Fruit fly (Drosophila melanogaster) whole organism, embryonic: ENCODE data around the gene HDAC1.

Experiments
- Aef1 ChIP-seq: fragments of 200-800 bp; sonication (Bioruptor generic); IDR thresholded peaks from 3 replicates; pipeline ENCODE4 v1.3.6; 2022; ENCODE audit warnings: missing biosample characterization, missing genetic modification characterization
- CG10959 ChIP-seq: fragments of 200-800 bp; sonication (Bioruptor generic); IDR thresholded peaks from 2 replicates; pipeline ENCODE4 v1.3.6; 2022; ENCODE audit warnings: missing biosample characterization, missing genetic modification characterization
- CG10979 ChIP-seq: fragments of 200-800 bp; sonication (Bioruptor generic); optimal IDR thresholded peaks from 2 replicates; lab custom pipeline; 2018; ENCODE audit warnings: missing biosample characterization, mild to moderate bottlenecking, missing genetic modification characterization, moderate library complexity
- CG11560 ChIP-seq: fragments of 200-800 bp; sonication (Bioruptor generic); IDR thresholded peaks from 3 replicates; pipeline ENCODE4 v1.3.6; 2022; ENCODE audit warnings: missing biosample characterization, missing genetic modification characterization
- CG12236 ChIP-seq: fragments of 200-800 bp; sonication (Bioruptor generic); optimal IDR thresholded peaks from 2 replicates; lab custom pipeline; 2016; ENCODE audit warnings: missing biosample characterization, missing genetic modification characterization
- CG13123 ChIP-seq: fragments of 200-800 bp; sonication (Bioruptor generic); optimal IDR thresholded peaks from 2 replicates; lab custom pipeline; 2016; ENCODE audit warnings: missing biosample characterization, missing genetic modification characterization
- CG14667 ChIP-seq: fragments of 200-800 bp; sonication (Bioruptor generic); IDR thresholded peaks from 2 replicates; pipeline ENCODE4 v1.3.6; 2022; ENCODE audit warnings: missing biosample characterization, missing genetic modification characterization
- CG1603 ChIP-seq: fragments of 200-800 bp; sonication (Bioruptor generic); optimal IDR thresholded peaks from 2 replicates; lab custom pipeline; 2019; ENCODE audit warnings: missing biosample characterization, mild to moderate bottlenecking, missing genetic modification characterization, moderate library complexity
- CG17361 ChIP-seq: fragments of 200-800 bp; sonication (Bioruptor generic); IDR thresholded peaks from 3 replicates; pipeline ENCODE4 v1.3.6; 2022; ENCODE audit warnings: missing biosample characterization, missing genetic modification characterization
- CG17385 ChIP-seq: fragments of 200-800 bp; sonication (Bioruptor generic); optimal IDR thresholded peaks from 3 replicates; lab custom pipeline; 2018; ENCODE audit warnings: missing biosample characterization, mild to moderate bottlenecking, missing genetic modification characterization
- CG17912 ChIP-seq: fragments of 200-800 bp; sonication (Bioruptor generic); optimal IDR thresholded peaks from 2 replicates; lab custom pipeline; 2018; ENCODE audit warnings: missing biosample characterization, mild to moderate bottlenecking, missing genetic modification characterization
- CG2129 ChIP-seq: fragments of 200-800 bp; sonication (Bioruptor generic); IDR thresholded peaks from 2 replicates; pipeline ENCODE4 v1.3.6; 2022; ENCODE audit warnings: missing biosample characterization, missing genetic modification characterization; ENCODE audit not compliant: partially characterized antibody
- CG33213 ChIP-seq: fragments of 200-800 bp; sonication (Bioruptor generic); optimal IDR thresholded peaks from 3 replicates; lab custom pipeline; 2016; ENCODE audit warnings: missing biosample characterization, missing genetic modification characterization
- CG3847 ChIP-seq: fragments of 200-800 bp; sonication (Bioruptor generic); IDR thresholded peaks from 2 replicates; pipeline ENCODE4 v1.3.6; 2022; ENCODE audit warnings: missing biosample characterization, missing genetic modification characterization
- CG3995 ChIP-seq: fragments of 200-800 bp; sonication (Bioruptor generic); optimal IDR thresholded peaks from 3 replicates; lab custom pipeline; 2016; ENCODE audit warnings: missing biosample characterization, missing genetic modification characterization
- CG4404 ChIP-seq: fragments of 200-800 bp; sonication (Bioruptor generic); IDR thresholded peaks from 2 replicates; pipeline ENCODE4 v1.3.6; 2022; ENCODE audit warnings: missing biosample characterization, missing genetic modification characterization
- CG4424 ChIP-seq: fragments of 200-800 bp; sonication (Bioruptor generic); optimal IDR thresholded peaks from 3 replicates; lab custom pipeline; 2016; ENCODE audit warnings: missing biosample characterization, missing genetic modification characterization
- CG4820 ChIP-seq: fragments of 200-800 bp; sonication (Bioruptor generic); optimal IDR thresholded peaks from 3 replicates; lab custom pipeline; 2016; ENCODE audit warnings: missing biosample characterization, missing genetic modification characterization
- CG5245 ChIP-seq: fragments of 200-800 bp; sonication (Bioruptor generic); optimal IDR thresholded peaks from 3 replicates; lab custom pipeline; 2016; ENCODE audit warnings: missing biosample characterization, missing genetic modification characterization
- CG5953 ChIP-seq: fragments of 200-800 bp; sonication (Bioruptor generic); IDR thresholded peaks from 2 replicates; pipeline ENCODE4 v1.3.6; 2022; ENCODE audit warnings: missing biosample characterization, missing genetic modification characterization
- CG6272 ChIP-seq: fragments of 200-800 bp; sonication (Bioruptor generic); IDR thresholded peaks from 2 replicates; pipeline ENCODE4 v1.3.6; 2022; ENCODE audit warnings: missing biosample characterization, missing genetic modification characterization
- CG6765 ChIP-seq: fragments of 200-800 bp; sonication (Bioruptor generic); optimal IDR thresholded peaks from 3 replicates; lab custom pipeline; 2017; ENCODE audit warnings: missing biosample characterization, mild to moderate bottlenecking, missing genetic modification characterization
- CG6854 ChIP-seq: fragments of 200-800 bp; sonication (Bioruptor generic); optimal IDR thresholded peaks from 3 replicates; lab custom pipeline; 2017; ENCODE audit warnings: missing biosample characterization, mild to moderate bottlenecking, missing genetic modification characterization
- CG8478 ChIP-seq: fragments of >200 bp; optimal IDR thresholded peaks from 2 replicates; lab custom pipeline; 2018
- CG9727 ChIP-seq: fragments of 200-800 bp; sonication (Bioruptor generic); optimal IDR thresholded peaks from 3 replicates; lab custom pipeline; 2017; ENCODE audit warnings: missing biosample characterization, mild to moderate bottlenecking, missing genetic modification characterization
- Camta ChIP-seq: fragments of 200-800 bp; sonication (Bioruptor generic); optimal IDR thresholded peaks from 2 replicates; lab custom pipeline; 2016; ENCODE audit warnings: missing biosample characterization, missing genetic modification characterization
- D19A ChIP-seq: fragments of 200-800 bp; optimal IDR thresholded peaks from 3 replicates; lab custom pipeline; 2019; ENCODE audit warnings: missing biosample characterization, mild to moderate bottlenecking, missing genetic modification characterization, moderate library complexity
- D19B ChIP-seq: fragments of 200-800 bp; sonication (Bioruptor generic); optimal IDR thresholded peaks from 2 replicates; lab custom pipeline; 2017; ENCODE audit warnings: missing biosample characterization, mild to moderate bottlenecking, missing genetic modification characterization
- Drgx ChIP-seq: fragments of 200-800 bp; sonication (Bioruptor generic); IDR thresholded peaks from 2 replicates; pipeline ENCODE4 v1.3.6; 2022; ENCODE audit warnings: missing biosample characterization, missing genetic modification characterization
- Fer2 ChIP-seq: fragments of 200-800 bp; sonication (Bioruptor generic); optimal IDR thresholded peaks from 2 replicates; lab custom pipeline; 2018; ENCODE audit warnings: missing biosample characterization, mild to moderate bottlenecking, missing genetic modification characterization, moderate library complexity
- HmgD ChIP-seq: fragments of 200-800 bp; sonication (Bioruptor generic); optimal IDR thresholded peaks from 3 replicates; lab custom pipeline; 2016; ENCODE audit warnings: missing biosample characterization, missing genetic modification characterization
- Jarid2 ChIP-seq: fragments of 200-800 bp; sonication (Bioruptor generic); optimal IDR thresholded peaks from 3 replicates; lab custom pipeline; 2017; ENCODE audit warnings: mild to moderate bottlenecking, missing biosample characterization, missing genetic modification reagents, missing genetic modification characterization
- MTF-1 ChIP-seq: fragments of 200-800 bp; sonication (Bioruptor generic); optimal IDR thresholded peaks from 2 replicates; lab custom pipeline; 2018; ENCODE audit warnings: missing biosample characterization, mild to moderate bottlenecking, missing genetic modification characterization, borderline replicate concordance
- Nf-YC ChIP-seq: fragments of 200-800 bp; optimal IDR thresholded peaks from 3 replicates; lab custom pipeline; 2019; ENCODE audit warnings: missing biosample characterization, mild to moderate bottlenecking, missing genetic modification characterization, moderate library complexity
- Opbp ChIP-seq: fragments of 200-800 bp; sonication (Bioruptor generic); IDR thresholded peaks from 3 replicates; pipeline ENCODE4 v1.3.6; 2022; ENCODE audit warnings: missing biosample characterization, missing genetic modification characterization; ENCODE audit not compliant: partially characterized antibody
- Poxn ChIP-seq: fragments of 200-800 bp; sonication (Bioruptor generic); IDR thresholded peaks from 2 replicates; pipeline ENCODE4 v1.3.6; 2022; ENCODE audit warnings: missing biosample characterization, missing genetic modification characterization
- Ssrp ChIP-seq: fragments of 200-800 bp; sonication (Bioruptor generic); optimal IDR thresholded peaks from 2 replicates; lab custom pipeline; 2018; ENCODE audit warnings: missing biosample characterization, mild to moderate bottlenecking, missing genetic modification characterization, moderate library complexity
- ap ChIP-seq: fragments of 200-800 bp; sonication (Bioruptor generic); IDR thresholded peaks from 2 replicates; pipeline ENCODE4 v1.3.6; 2022; ENCODE audit warnings: missing biosample characterization, missing genetic modification characterization
- bab2 ChIP-seq: fragments of 200-800 bp; sonication (Bioruptor generic); optimal IDR thresholded peaks from 2 replicates; lab custom pipeline; 2016; ENCODE audit warnings: missing biosample characterization, missing genetic modification characterization
- bcd ChIP-seq: fragments of 200-800 bp; sonication (Bioruptor generic); optimal IDR thresholded peaks from 2 replicates; lab custom pipeline; 2017; ENCODE audit warnings: missing biosample characterization, mild to moderate bottlenecking, missing genetic modification characterization
- cas ChIP-seq: fragments of 200-800 bp; sonication (Bioruptor generic); IDR thresholded peaks from 2 replicates; pipeline ENCODE4 v1.3.6; 2022; ENCODE audit warnings: missing biosample characterization, missing genetic modification characterization
- danr ChIP-seq: fragments of 200-800 bp; sonication (Bioruptor generic); IDR thresholded peaks from 2 replicates; pipeline ENCODE4 v1.3.6; 2022; ENCODE audit warnings: missing biosample characterization, missing genetic modification characterization
- dmrt99B ChIP-seq: fragments of 200-800 bp; sonication (Bioruptor generic); optimal IDR thresholded peaks from 2 replicates; lab custom pipeline; 2018; ENCODE audit warnings: missing biosample characterization, mild to moderate bottlenecking, missing genetic modification characterization, moderate library complexity
- fd102C ChIP-seq: fragments of 200-800 bp; sonication (Bioruptor generic); optimal IDR thresholded peaks from 2 replicates; lab custom pipeline; 2018; ENCODE audit warnings: missing biosample characterization, mild to moderate bottlenecking, missing genetic modification characterization, moderate library complexity
- fu2 ChIP-seq: fragments of 200-800 bp; sonication (Bioruptor generic); optimal IDR thresholded peaks from 2 replicates; lab custom pipeline; 2016; ENCODE audit warnings: missing biosample characterization, missing genetic modification characterization
- hkb ChIP-seq, 2 experiments: fragments of 200-800 bp in 1 of 2; fragments of >200 bp in 1 of 2; sonication (Bioruptor generic) in 1 of 2; IDR thresholded peaks in 1 of 2; optimal IDR thresholded peaks in 1 of 2; 2 replicates each; pipeline versions ENCODE4 v1.3.6 to Lab custom; 2017 to 2022; ENCODE audit warnings: missing biosample characterization in 1 of 2, missing genetic modification characterization in 1 of 2
- ro ChIP-seq: fragments of 200-800 bp; sonication (Bioruptor generic); IDR thresholded peaks from 2 replicates; pipeline ENCODE4 v1.3.6; 2022; ENCODE audit warnings: missing biosample characterization, missing genetic modification characterization
- sqz ChIP-seq: fragments of 200-800 bp; sonication (Bioruptor generic); optimal IDR thresholded peaks from 3 replicates; lab custom pipeline; 2018; ENCODE audit warnings: missing biosample characterization, mild to moderate bottlenecking, missing genetic modification characterization
- toy ChIP-seq: fragments of 200-800 bp; sonication (Bioruptor generic); IDR thresholded peaks from 2 replicates; pipeline ENCODE4 v1.3.6; 2022; ENCODE audit warnings: missing biosample characterization, missing genetic modification characterization
- tup ChIP-seq: fragments of 200-800 bp; sonication (Bioruptor generic); optimal IDR thresholded peaks from 2 replicates; lab custom pipeline; 2016; ENCODE audit warnings: missing biosample characterization, mild to moderate bottlenecking, missing genetic modification characterization, moderate library complexity
- z ChIP-seq: fragments of 200-800 bp; sonication (Bioruptor generic); IDR thresholded peaks from 3 replicates; pipeline ENCODE4 v1.3.6; 2022; ENCODE audit warnings: missing biosample characterization, missing genetic modification characterization

The HDAC1 gene

DNA sequence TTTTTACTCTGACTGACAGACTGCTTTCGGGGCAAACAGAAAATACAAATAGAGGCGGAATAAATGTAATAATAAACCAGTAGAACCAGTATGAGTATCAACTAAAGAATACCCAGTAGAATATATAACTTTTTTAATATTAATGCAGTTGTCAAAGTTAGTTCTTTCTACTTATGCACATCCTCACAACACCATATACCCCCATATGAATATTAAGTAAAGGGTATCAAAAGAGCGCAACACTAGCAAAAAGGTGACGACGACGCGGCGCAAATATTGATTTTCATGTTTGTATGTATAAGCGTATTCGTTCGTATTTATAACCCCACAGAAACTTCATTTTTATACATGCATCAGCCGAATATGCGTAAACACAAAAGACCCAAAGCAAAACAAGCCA is 13.5 kb upstream of the HDAC1 start (continued):
- TF ChIP-seq Drgx (GFP tag; lab: Robert Waterston, UW) (peak; percentile 89), bab2 (GFP tag; lab: Kevin White, UChicago) (peak; percentile 95), toy (GFP tag; lab: Robert Waterston, UW) (peak; percentile 76), z (peak; percentile 70; the same call in 2 of the 3 replicates), D19B (GFP tag; lab: Kevin White, UChicago) (peak; percentile 99), Poxn (GFP tag; lab: Robert Waterston, UW) (0 out of 2 replicates have a peak, but pooled peaks have one; percentile 34), Camta (GFP tag; lab: Kevin White, UChicago) (peak; percentile 95), CG6765 (GFP tag; lab: Kevin White, UChicago) (peak; percentile 82), sqz (GFP tag; lab: Kevin White, UChicago) (peak; percentile 85), CG8478 (lab: Kevin White, UChicago) (no peak), CG5245 (GFP tag; lab: Kevin White, UChicago) (peak; percentile 95), CG11560 (tag; lab: Robert Waterston, UW) (peak; percentile 77), HmgD (GFP tag; lab: Kevin White, UChicago) (peak; percentile 2), D19A (tag; lab: Kevin White, UChicago) (peak; percentile 93), hkb (optimal IDR thresholded peaks at IDR 0.05; lab: Kevin White, UChicago) (no peak), hkb (GFP tag; IDR thresholded peaks at IDR 0.05; lab: Robert Waterston, UW) (peak; percentile 96), CG13123 (GFP tag; lab: Kevin White, UChicago) (peak; percentile 84), fu2 (peak; percentile 53), MTF-1 (GFP tag; lab: Kevin White, UChicago) (peak; percentile 94), tup (GFP tag; lab: Kevin White, UChicago) (peak; percentile 55), CG4404 (GFP tag; lab: Robert Waterston, UW) (peak; percentile 87), Fer2 (tag; lab: Kevin White, UChicago) (peak; percentile 78), Jarid2 (GFP tag; lab: Kevin White, UChicago) (peak; percentile 84), ro (peak; percentile 83), CG14667 (GFP tag; lab: Robert Waterston, UW) (peak; percentile 87), danr (peak; percentile 88), CG3995 (GFP tag; lab: Kevin White, UChicago) (peak; percentile 57), CG10959 (GFP tag; lab: Robert Waterston, UW) (peak; percentile 78), bcd (GFP tag; lab: Kevin White, UChicago) (peak; percentile 93), CG33213 (GFP tag; lab: Kevin White, UChicago) (peak; percentile 83), CG1603 (peak; percentile 70), CG3847 (GFP tag; lab: Robert Waterston, UW) (peak; percentile 86), cas (GFP tag; lab: Robert Waterston, UW) (peak; percentile 60; the same call in 1 of the 2 replicates), Aef1 (GFP tag; lab: Robert Waterston, UW) (peak; percentile 88), Ssrp (peak; percentile 90), CG5953 (GFP tag; lab: Robert Waterston, UW) (peak; percentile 80; the same call in 1 of the 2 replicates), CG4820 (GFP tag; lab: Kevin White, UChicago) (peak; percentile 95), CG6854 (GFP tag; lab: Kevin White, UChicago) (peak; percentile 91), dmrt99B (tag; lab: Kevin White, UChicago) (peak; percentile 97), CG17912 (peak; percentile 72), CG6272 (peak; percentile 83), CG9727 (GFP tag; lab: Kevin White, UChicago) (peak; percentile 97), fd102C (peak; percentile 78), CG17385 (GFP tag; lab: Kevin White, UChicago) (peak; percentile 87), CG10979 (tag; lab: Kevin White, UChicago) (peak; percentile 94), CG2129 (GFP tag; lab: Robert Waterston, UW) (no peak), Opbp (GFP tag; lab: Robert Waterston, UW) (no peak), ap (GFP tag; lab: Robert Waterston, UW) (peak; percentile 85), CG17361 (GFP tag; lab: Robert Waterston, UW) (peak; percentile 95), CG12236 (GFP tag; lab: Kevin White, UChicago) (peak; percentile 66), CG4424 (GFP tag; lab: Kevin White, UChicago) (peak; percentile 96), Nf-YC (tag; lab: Kevin White, UChicago) (peak; percentile 70)
